Worm (Caenorhabditis elegans) whole organism, mixed stage, embryonic: Measurements from ENCODE around the gene pll-1.

Experiments used
- M03D4.4 ChIP-seq: sonication (generic microtip); optimal IDR thresholded peaks from 2 replicates; lab custom pipeline; 2017; ENCODE audit warnings: mild to moderate bottlenecking, missing genetic modification characterization, missing compliant biosample characterization
- bed-3 ChIP-seq: fragments of 200-800 bp; sonication (Bioruptor generic); optimal IDR thresholded peaks from 3 replicates; lab custom pipeline; 2018; ENCODE audit warnings: mild to moderate bottlenecking, missing genetic modification characterization, moderate library complexity, missing compliant biosample characterization
- blmp-1 ChIP-seq: fragments of 150-350 bp; optimal IDR thresholded peaks from 2 replicates; lab custom pipeline; 2014; ENCODE audit warnings: missing biosample characterization, missing genetic modification characterization
- ceh-39 ChIP-seq: fragments of 150-350 bp; optimal IDR thresholded peaks from 2 replicates; lab custom pipeline; 2014; ENCODE audit warnings: missing biosample characterization, missing genetic modification characterization
- ceh-43 ChIP-seq: fragments of 200-800 bp; sonication (Bioruptor generic); optimal IDR thresholded peaks from 2 replicates; lab custom pipeline; 2018; ENCODE audit warnings: mild to moderate bottlenecking, missing genetic modification characterization, moderate library complexity, missing compliant biosample characterization
- ceh-83 ChIP-seq: fragments of 200-800 bp; sonication (Bioruptor generic); optimal IDR thresholded peaks from 2 replicates; lab custom pipeline; 2018; ENCODE audit warnings: mild to moderate bottlenecking, missing genetic modification characterization, missing compliant biosample characterization
- ces-1 ChIP-seq: fragments of 150-350 bp; optimal IDR thresholded peaks from 2 replicates; lab custom pipeline; 2014; ENCODE audit warnings: missing biosample characterization, missing genetic modification reagents, missing genetic modification characterization
- cnd-1 ChIP-seq: fragments of 200-800 bp; sonication (Bioruptor generic); optimal IDR thresholded peaks from 2 replicates; lab custom pipeline; 2018; ENCODE audit warnings: mild to moderate bottlenecking, missing genetic modification characterization, missing compliant biosample characterization
- drap-1 ChIP-seq: fragments of 200-800 bp; sonication (Bioruptor generic); optimal IDR thresholded peaks from 3 replicates; lab custom pipeline; 2018; ENCODE audit warnings: mild to moderate bottlenecking, missing genetic modification characterization, missing compliant biosample characterization
- elt-1 ChIP-seq: sonication (generic microtip); optimal IDR thresholded peaks from 2 replicates; lab custom pipeline; 2017; ENCODE audit warnings: missing genetic modification characterization, mild to moderate bottlenecking, missing compliant biosample characterization, antibody characterized with exemption, moderate library complexity, borderline replicate concordance; ENCODE audit not compliant: insufficient read depth
- elt-3 ChIP-seq: fragments of 150-350 bp; optimal IDR thresholded peaks from 2 replicates; lab custom pipeline; 2014; ENCODE audit warnings: missing biosample characterization, missing genetic modification characterization
- flh-1 ChIP-seq: fragments of 200-800 bp; sonication (Bioruptor generic); optimal IDR thresholded peaks from 2 replicates; lab custom pipeline; 2018; ENCODE audit warnings: mild to moderate bottlenecking, missing genetic modification characterization, moderate library complexity, missing compliant biosample characterization
- ham-2 ChIP-seq: fragments of 200-800 bp; sonication (Bioruptor generic); optimal IDR thresholded peaks from 2 replicates; lab custom pipeline; 2018; ENCODE audit warnings: mild to moderate bottlenecking, missing genetic modification characterization, missing compliant biosample characterization
- hlh-1 ChIP-seq: fragments of 150-350 bp; optimal IDR thresholded peaks from 2 replicates; lab custom pipeline; 2014; ENCODE audit warnings: missing biosample characterization, missing genetic modification reagents, missing genetic modification characterization
- lin-13 ChIP-seq: fragments of 150-350 bp; optimal IDR thresholded peaks from 2 replicates; lab custom pipeline; 2014; ENCODE audit warnings: missing biosample characterization, missing genetic modification characterization
- lin-32 ChIP-seq: fragments of 200-800 bp; sonication (Bioruptor generic); optimal IDR thresholded peaks from 2 replicates; lab custom pipeline; 2018; ENCODE audit warnings: mild to moderate bottlenecking, missing genetic modification characterization, missing compliant biosample characterization
- lsy-2 ChIP-seq: fragments of 150-350 bp; optimal IDR thresholded peaks from 2 replicates; lab custom pipeline; 2014; ENCODE audit warnings: missing biosample characterization, missing genetic modification characterization
- mab-5 ChIP-seq: fragments of 150-350 bp; optimal IDR thresholded peaks from 2 replicates; lab custom pipeline; 2014; ENCODE audit warnings: missing biosample characterization, missing genetic modification characterization
- mep-1 ChIP-seq: fragments of 150-350 bp; optimal IDR thresholded peaks from 2 replicates; lab custom pipeline; 2017; ENCODE audit warnings: missing biosample characterization, missing genetic modification reagents, missing genetic modification characterization, inconsistent platforms
- mls-2 ChIP-seq: sonication (generic microtip); optimal IDR thresholded peaks from 2 replicates; lab custom pipeline; 2016; ENCODE audit warnings: mild to moderate bottlenecking, missing genetic modification characterization, moderate library complexity, missing compliant biosample characterization
- nhr-12 ChIP-seq: fragments of 150-350 bp; optimal IDR thresholded peaks from 2 replicates; lab custom pipeline; 2014; ENCODE audit warnings: missing biosample characterization, missing genetic modification characterization
- nhr-2 ChIP-seq: fragments of 150-350 bp; optimal IDR thresholded peaks from 2 replicates; lab custom pipeline; 2014; ENCODE audit warnings: missing biosample characterization, missing genetic modification characterization
- nhr-237 ChIP-seq: fragments of 150-350 bp; optimal IDR thresholded peaks from 2 replicates; lab custom pipeline; 2014; ENCODE audit warnings: missing biosample characterization, missing genetic modification characterization
- nhr-28 ChIP-seq: fragments of 150-350 bp; optimal IDR thresholded peaks from 2 replicates; lab custom pipeline; 2014; ENCODE audit warnings: missing biosample characterization, missing genetic modification characterization
- nhr-76 ChIP-seq: sonication (generic microtip); optimal IDR thresholded peaks from 2 replicates; lab custom pipeline; 2017; ENCODE audit warnings: missing biosample characterization, missing genetic modification characterization
- pha-4 ChIP-seq: fragments of 150-350 bp; optimal IDR thresholded peaks from 2 replicates; lab custom pipeline; 2018; ENCODE audit warnings: missing biosample characterization, missing genetic modification reagents, missing genetic modification characterization
- sem-2 ChIP-seq: fragments of 200-800 bp; sonication (Bioruptor generic); optimal IDR thresholded peaks from 2 replicates; lab custom pipeline; 2018; ENCODE audit warnings: mild to moderate bottlenecking, missing genetic modification characterization, missing compliant biosample characterization
- snpc-4 ChIP-seq: fragments of 150-350 bp; optimal IDR thresholded peaks from 2 replicates; lab custom pipeline; 2014; ENCODE audit warnings: missing biosample characterization, missing genetic modification characterization
- sptf-1 ChIP-seq: sonication (generic microtip); optimal IDR thresholded peaks from 2 replicates; lab custom pipeline; 2017; ENCODE audit warnings: mild to moderate bottlenecking, missing genetic modification characterization, moderate library complexity, missing compliant biosample characterization
- tbx-8 ChIP-seq: fragments of 200-800 bp; sonication (Bioruptor generic); optimal IDR thresholded peaks from 2 replicates; lab custom pipeline; 2018; ENCODE audit warnings: mild to moderate bottlenecking, missing genetic modification characterization, moderate library complexity, missing compliant biosample characterization
- unc-120 ChIP-seq: sonication (generic microtip); optimal IDR thresholded peaks from 2 replicates; lab custom pipeline; 2017; ENCODE audit warnings: missing genetic modification characterization, missing compliant biosample characterization; ENCODE audit not compliant: poor library complexity, severe bottlenecking
- unc-39 ChIP-seq: fragments of 150-350 bp; optimal IDR thresholded peaks from 2 replicates; lab custom pipeline; 2014; ENCODE audit warnings: missing biosample characterization, missing genetic modification characterization
- unc-62 ChIP-seq: fragments of 150-350 bp; optimal IDR thresholded peaks from 2 replicates; lab custom pipeline; 2014; ENCODE audit warnings: missing biosample characterization, missing genetic modification reagents, missing genetic modification characterization
- zip-8 ChIP-seq: fragments of 150-350 bp; optimal IDR thresholded peaks from 2 replicates; lab custom pipeline; 2014; ENCODE audit warnings: missing biosample characterization, missing genetic modification characterization
- ztf-11 ChIP-seq: fragments of 150-350 bp; optimal IDR thresholded peaks from 2 replicates; lab custom pipeline; 2014; ENCODE audit warnings: missing biosample characterization, missing genetic modification characterization

pll-1 gene

ce11 chrIII:351860-352456, 13.8 kb upstream of the pll-1 start:
- TF ChIP-seq zip-8 (tag; lab: Kevin White, UChicago) (no peak), elt-1 (tag; lab: Kevin White, UChicago) (no peak), mep-1 (tag; lab: Kevin White, UChicago) (no peak), unc-120 (no peak), cnd-1 (tag; lab: Kevin White, UChicago) (no peak), hlh-1 (tag; lab: Kevin White, UChicago) (no peak), flh-1 (no peak), sptf-1 (tag; lab: Kevin White, UChicago) (peak; percentile 23), ces-1 (GFP tag; lab: Kevin White, UChicago) (no peak), ham-2 (peak; percentile 7), bed-3 (GFP tag; lab: Kevin White, UChicago) (no peak), nhr-76 (no peak), lin-13 (tag; lab: Kevin White, UChicago) (no peak), blmp-1 (tag; lab: Kevin White, UChicago) (peak; percentile 27), unc-62 (GFP tag; lab: Kevin White, UChicago) (no peak), elt-3 (no peak)

DNA sequence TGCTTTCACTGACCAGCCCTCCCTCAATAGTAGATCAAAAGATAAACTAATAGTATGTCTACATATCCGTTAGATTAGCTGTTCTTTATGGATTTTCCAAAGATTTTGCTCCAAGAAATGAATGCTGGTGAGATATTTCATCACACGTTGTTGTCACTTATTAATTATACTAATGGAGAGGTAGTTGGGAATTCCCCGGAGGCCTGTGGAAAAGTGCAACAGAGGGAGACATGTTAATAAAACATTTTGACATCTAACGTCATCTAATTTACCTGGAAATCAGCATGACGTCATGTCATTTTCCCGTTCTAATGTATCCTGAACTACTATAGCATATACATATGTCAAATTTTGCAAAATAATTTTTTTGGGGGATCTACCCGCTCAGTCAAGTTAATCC, 12.8 kb upstream of the pll-1 start:
- TF ChIP-seq ces-1 (GFP tag; lab: Kevin White, UChicago) (no peak), zip-8 (tag; lab: Kevin White, UChicago) (peak; percentile 3)

DNA sequence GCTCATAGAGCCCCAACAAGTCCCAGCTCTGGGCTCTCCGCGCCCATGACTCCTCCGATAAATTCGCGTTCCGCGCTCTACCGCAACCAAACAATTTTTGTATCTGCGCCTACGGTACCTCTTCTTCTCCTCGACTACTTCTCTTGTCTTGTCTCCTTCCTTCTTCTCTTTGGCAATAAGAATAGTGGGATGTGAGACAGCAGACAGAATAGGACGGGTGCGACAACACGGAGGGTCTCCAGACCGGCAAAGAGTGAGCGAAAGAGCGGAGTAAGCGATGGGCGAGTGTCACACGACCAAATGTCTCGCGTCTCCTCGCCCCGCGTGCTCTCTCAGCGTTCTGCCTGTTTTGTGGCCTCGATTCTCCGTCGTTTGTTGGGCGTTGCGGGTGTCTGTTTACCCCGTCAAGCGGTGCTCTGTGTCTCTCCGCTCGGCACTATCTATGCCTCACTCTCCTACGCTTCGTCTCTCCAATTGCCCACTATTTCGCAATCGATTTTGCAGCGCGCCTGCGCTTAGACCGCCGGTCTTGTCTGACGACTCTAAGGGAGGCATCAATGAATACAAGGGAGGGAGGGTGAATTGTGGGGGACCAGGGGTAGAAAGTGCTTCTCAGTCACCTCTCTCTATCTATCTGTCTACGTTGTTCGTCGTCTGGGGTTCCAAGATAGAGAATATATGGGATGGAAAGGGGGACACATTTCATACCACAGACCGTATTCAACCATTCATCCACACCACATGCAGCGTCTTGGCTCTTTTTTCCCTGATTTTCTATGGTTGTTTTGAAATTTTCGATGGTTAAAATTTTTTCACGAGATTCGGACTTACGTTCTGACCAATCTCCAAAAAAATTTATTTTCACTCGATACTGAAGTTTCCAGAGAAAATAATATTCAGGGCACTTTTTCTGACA, 10.9 kb upstream of the pll-1 start, which contains the start of gene gei-4:
Gene gei-4 (minus strand): TSS at position 256 of the 916 bp plus-strand sequence.
- TF ChIP-seq ztf-11: peak; percentile 77
- TF ChIP-seq nhr-28 (tag; lab: Kevin White, UChicago): no peak
- TF ChIP-seq ceh-43 (GFP tag; lab: Kevin White, UChicago): no peak
- TF ChIP-seq M03D4.4 (tag; lab: Kevin White, UChicago): peak; percentile 14
- peak; percentile 79 for TF ChIP-seq unc-120
- no peak for TF ChIP-seq sem-2 (GFP tag; lab: Kevin White, UChicago)
- TF ChIP-seq elt-1 (tag; lab: Kevin White, UChicago): no peak
- peak; percentile 86 for TF ChIP-seq unc-39
- peak; percentile 87 for TF ChIP-seq unc-62 (GFP tag; lab: Kevin White, UChicago)
- TF ChIP-seq flh-1: no peak
- peak; percentile 50 for TF ChIP-seq nhr-12 (tag; lab: Kevin White, UChicago)
- TF ChIP-seq sptf-1 (tag; lab: Kevin White, UChicago): no peak
- peak; percentile 18 for TF ChIP-seq mep-1 (tag; lab: Kevin White, UChicago)
- TF ChIP-seq nhr-237 (tag; lab: Kevin White, UChicago): no peak
- no peak for TF ChIP-seq lin-32 (GFP tag; lab: Kevin White, UChicago)
- no peak for TF ChIP-seq snpc-4 (tag; lab: Kevin White, UChicago)
- TF ChIP-seq cnd-1 (tag; lab: Kevin White, UChicago): peak; percentile 43
- no peak for TF ChIP-seq bed-3 (GFP tag; lab: Kevin White, UChicago)
- TF ChIP-seq elt-3: no peak
- TF ChIP-seq lsy-2: peak; percentile 46
- TF ChIP-seq pha-4: peak; percentile 43
- TF ChIP-seq ceh-83: no peak
- TF ChIP-seq blmp-1 (tag; lab: Kevin White, UChicago): no peak
- TF ChIP-seq ham-2: peak; percentile 95
- TF ChIP-seq nhr-2 (tag; lab: Kevin White, UChicago): peak; percentile 33
- TF ChIP-seq ceh-39 (tag; lab: Kevin White, UChicago): peak; percentile 58
- TF ChIP-seq hlh-1 (tag; lab: Kevin White, UChicago): peak; percentile 15
- TF ChIP-seq mab-5: peak; percentile 37
- TF ChIP-seq nhr-76: peak; percentile 36
- TF ChIP-seq mls-2 (tag; lab: Kevin White, UChicago): peak; percentile 74
- peak; percentile 16 for TF ChIP-seq lin-13 (tag; lab: Kevin White, UChicago)
- TF ChIP-seq drap-1: peak; percentile 70
- peak; percentile 81 for TF ChIP-seq ces-1 (GFP tag; lab: Kevin White, UChicago)
- no peak for TF ChIP-seq tbx-8 (GFP tag; lab: Kevin White, UChicago)
- no peak for TF ChIP-seq zip-8 (tag; lab: Kevin White, UChicago)
